Worm (Caenorhabditis elegans): ENCODE results near the gene K11H3.3.

The K11H3.3 gene

DNA sequence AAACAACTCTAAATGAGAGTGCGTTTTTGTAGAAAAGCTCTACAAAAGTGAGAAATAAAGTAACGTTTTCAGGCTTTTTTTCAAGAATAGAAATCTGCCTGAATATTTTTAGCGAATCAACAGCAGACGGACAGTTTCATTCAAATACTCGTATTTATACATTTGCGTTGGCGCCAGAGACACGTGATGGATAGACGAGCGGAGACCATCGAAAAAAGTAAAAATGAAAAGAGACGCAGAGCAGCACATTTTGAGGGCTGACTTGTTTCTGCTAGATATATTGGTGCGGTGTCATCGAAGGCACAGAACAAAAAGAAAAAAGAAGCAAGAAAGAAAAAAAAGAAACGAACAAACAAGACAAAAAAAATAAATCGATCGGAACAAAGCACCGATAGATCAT lies 25.6 kb upstream of the K11H3.3 start (continued):
- TF ChIP-seq ceh-63 (GFP tag; optimal IDR thresholded peaks at IDR 0.05) = no peak
- no peak for TF ChIP-seq zip-4 (GFP tag; optimal IDR thresholded peaks at IDR 0.05)
- peak; percentile 60 for TF ChIP-seq F16B12.6 (tag; optimal IDR thresholded peaks at IDR 0.05)
- TF ChIP-seq nhr-11 (tag; optimal IDR thresholded peaks at IDR 0.05) = no peak

DNA sequence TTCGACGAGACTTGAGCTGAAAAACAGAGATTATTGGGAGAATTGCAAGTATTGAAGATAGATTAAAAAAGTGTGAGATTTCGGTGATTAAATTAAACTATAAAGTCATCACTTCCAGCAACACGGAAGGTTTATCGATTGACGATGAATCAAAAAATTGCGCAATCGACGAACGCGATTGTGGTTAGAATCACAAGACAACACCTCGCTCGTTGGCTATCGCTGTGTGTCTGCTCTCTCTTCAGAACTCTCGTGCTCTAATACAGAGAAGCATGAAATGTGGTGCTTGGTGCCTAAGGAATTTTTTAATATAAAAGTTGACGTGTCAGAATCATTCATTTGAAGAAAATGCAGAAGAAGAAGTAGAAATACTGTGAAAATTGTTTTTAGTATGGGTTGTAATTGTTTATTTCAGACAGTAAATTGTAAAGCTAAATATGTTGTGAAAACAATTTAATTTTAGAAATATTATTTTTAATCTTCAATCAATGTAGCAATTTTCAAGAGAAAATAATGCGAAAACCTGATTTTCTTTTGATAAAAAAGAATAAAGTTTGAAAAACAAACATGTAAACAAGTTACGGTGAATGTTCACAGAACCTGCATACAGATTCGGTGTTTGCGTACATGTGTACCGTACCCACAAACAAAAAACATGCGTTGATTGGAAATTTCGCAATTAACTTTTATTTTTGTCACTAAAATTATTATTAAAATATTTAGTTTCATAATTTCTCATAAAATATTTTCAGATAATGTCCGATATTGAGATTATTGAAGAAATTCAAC lies 24.3 kb upstream of the K11H3.3 start, which contains the start of the genes ZK632.10 and ZK632.11:
ZK632.10 (minus strand) TSS at position 560 of the 789 bp plus-strand sequence.
ZK632.11 (plus strand) TSS at position 753 of the 789 bp plus-strand sequence.
- TF ChIP-seq vab-15 (tag; optimal IDR thresholded peaks at IDR 0.05) (no peak), F16B12.6 (tag; optimal IDR thresholded peaks at IDR 0.05) (peak; percentile 87), elt-3 (tag; optimal IDR thresholded peaks at IDR 0.05) (peak in 1 of 6 experiments; percentile 29), nhr-28 (tag; optimal IDR thresholded peaks at IDR 0.05) (no peak), elt-2 (tag; optimal IDR thresholded peaks at IDR 0.05) (no peak), fkh-8 (tag; optimal IDR thresholded peaks at IDR 0.05) (peak; percentile 15), C34B4.2 (tag; optimal IDR thresholded peaks at IDR 0.05) (no peak), swsn-7 (tag; optimal IDR thresholded peaks at IDR 0.05) (peak; percentile 28), efl-1 (optimal IDR thresholded peaks at IDR 0.05) (peak; percentile 47 to 48), efl-1 (GFP tag; optimal IDR thresholded peaks at IDR 0.05 in 1 of 2) (peak in 1 of 2 experiments; percentile 59), ceh-82 (tag; optimal IDR thresholded peaks at IDR 0.05) (peak in 1 of 3 experiments; percentile 51), skn-1 (tag; optimal IDR thresholded peaks at IDR 0.05) (peak; percentile 81), C16A3.4 (tag; optimal IDR thresholded peaks at IDR 0.05) (peak; percentile 55), nhr-71 (tag; optimal IDR thresholded peaks at IDR 0.05) (peak; percentile 47), blmp-1 (tag; optimal IDR thresholded peaks at IDR 0.05) (peak; percentile 70), snu-23 (GFP tag; optimal IDR thresholded peaks at IDR 0.05) (peak; percentile 46), nhr-19 (GFP tag; conservative IDR thresholded peaks at IDR 0.05) (peak; percentile 23; the same call in 1 of the 2 replicates), jun-1 (tag; optimal IDR thresholded peaks at IDR 0.05) (no peak), lsy-2 (tag; optimal IDR thresholded peaks at IDR 0.05) (peak; percentile 97 to 99), hpl-2 (GFP tag; optimal IDR thresholded peaks at IDR 0.05) (no peak), lin-15B (tag; optimal IDR thresholded peaks at IDR 0.05) (peak; percentile 15), egl-13 (tag; optimal IDR thresholded peaks at IDR 0.05) (no peak), fkh-4 (tag; optimal IDR thresholded peaks at IDR 0.05; ENCODE audit: borderline replicate concordance) (no peak), nhr-85 (tag) (peak; percentile 53), pax-3 (tag; optimal IDR thresholded peaks at IDR 0.05) (no peak), nhr-77 (tag; optimal IDR thresholded peaks at IDR 0.05) (peak; percentile 2), rnt-1 (tag; optimal IDR thresholded peaks at IDR 0.05) (peak; percentile 55), fos-1 (tag; optimal IDR thresholded peaks at IDR 0.05) (no peak), unc-130 (tag; optimal IDR thresholded peaks at IDR 0.05) (peak; percentile 42), mep-1 (tag; optimal IDR thresholded peaks at IDR 0.05) (peak; percentile 81), tbx-2 (tag; optimal IDR thresholded peaks at IDR 0.05) (peak; percentile 10), isw-1 (GFP tag; IDR thresholded peaks at IDR 0.05) (peak; percentile 16; the same call in 1 of the 2 replicates), zip-4 (GFP tag; optimal IDR thresholded peaks at IDR 0.05) (no peak), lin-35 (GFP tag; optimal IDR thresholded peaks at IDR 0.05) (peak; percentile 61 to 70), ama-1 (optimal IDR thresholded peaks at IDR 0.05) (no peak), C04F5.9 (tag; optimal IDR thresholded peaks at IDR 0.05) (peak; percentile 3), nhr-237 (tag; optimal IDR thresholded peaks at IDR 0.05) (no peak), lin-13 (GFP tag; optimal IDR thresholded peaks at IDR 0.05) (peak; percentile 47), lin-14 (GFP tag; optimal IDR thresholded peaks at IDR 0.05) (peak; percentile 46), mab-9 (GFP tag; IDR thresholded peaks at IDR 0.05) (no peak), unc-62 (GFP tag; optimal IDR thresholded peaks at IDR 0.05) (no peak), ceh-90 (tag; optimal IDR thresholded peaks at IDR 0.05) (no peak), dpl-1 (GFP tag; optimal IDR thresholded peaks at IDR 0.05) (peak; percentile 26 to 76 (median 44)), nhr-47 (tag; optimal IDR thresholded peaks at IDR 0.05) (peak; percentile 46), mdl-1 (tag; optimal IDR thresholded peaks at IDR 0.05) (peak in 1 of 2 experiments; percentile 47), snpc-4 (tag; optimal IDR thresholded peaks at IDR 0.05) (no peak)

All from whole organism, L1 larva.